Fruit fly (Drosophila melanogaster) whole organism, pupa: ENCODE data around the gene CenG1A.

ENCODE experiments used
- CG13204 ChIP-seq: fragments of 200-800 bp; sonication (Bioruptor generic); optimal IDR thresholded peaks from 2 replicates; lab custom pipeline; 2018; ENCODE audit warnings: missing biosample characterization, mild to moderate bottlenecking, missing genetic modification characterization, moderate library complexity
- CG15710 ChIP-seq: fragments of 200-800 bp; sonication (Bioruptor generic); optimal IDR thresholded peaks from 2 replicates; lab custom pipeline; 2018; ENCODE audit warnings: missing biosample characterization, mild to moderate bottlenecking, missing genetic modification characterization, moderate library complexity
- CG17806 ChIP-seq: fragments of 200-800 bp; sonication (Bioruptor generic); optimal IDR thresholded peaks from 2 replicates; lab custom pipeline; 2018; ENCODE audit warnings: missing biosample characterization, mild to moderate bottlenecking, missing genetic modification characterization, moderate library complexity
- CG8159 ChIP-seq: fragments of 200-800 bp; sonication (Bioruptor generic); optimal IDR thresholded peaks from 3 replicates; lab custom pipeline; 2018; ENCODE audit warnings: missing biosample characterization, mild to moderate bottlenecking, missing genetic modification characterization, moderate library complexity
- CG9948 ChIP-seq: fragments of 200-800 bp; sonication (Bioruptor generic); optimal IDR thresholded peaks from 2 replicates; lab custom pipeline; 2018; ENCODE audit warnings: missing biosample characterization, mild to moderate bottlenecking, missing genetic modification characterization, moderate library complexity
- EcR ChIP-seq: fragments of 200-800 bp; sonication (Bioruptor generic); optimal IDR thresholded peaks from 3 replicates; lab custom pipeline; 2019; ENCODE audit warnings: missing biosample characterization, missing genetic modification characterization, mild to moderate bottlenecking, moderate library complexity, missing genetic modification reagents
- Snoo ChIP-seq: fragments of 200-800 bp; sonication (Bioruptor generic); optimal IDR thresholded peaks from 3 replicates; lab custom pipeline; 2017; ENCODE audit warnings: missing biosample characterization, mild to moderate bottlenecking, missing genetic modification characterization, inconsistent platforms
- gl ChIP-seq: fragments of 200-800 bp; sonication (Bioruptor generic); optimal IDR thresholded peaks from 2 replicates; lab custom pipeline; 2018; ENCODE audit warnings: missing biosample characterization, mild to moderate bottlenecking, missing genetic modification characterization
- rn ChIP-seq: fragments of 200-800 bp; sonication (Bioruptor generic); IDR thresholded peaks from 2 replicates; pipeline ENCODE4 v1.3.6; 2022; ENCODE audit warnings: missing biosample characterization, missing genetic modification characterization

- TF ChIP-seq CG15710 (tag; lab: Kevin White, UChicago) (no peak), Snoo (tag; lab: Kevin White, UChicago) (no peak), CG9948 (tag; lab: Kevin White, UChicago) (no peak), EcR (GFP tag; lab: Kevin White, UChicago) (no peak), rn (GFP tag; lab: Robert Waterston, UW) (no peak), gl (no peak), CG17806 (tag; lab: Kevin White, UChicago) (no peak), CG8159 (tag; lab: Kevin White, UChicago) (no peak), CG13204 (GFP tag; lab: Kevin White, UChicago) (no peak)
These were observed 13.8 kb downstream of the CenG1A start, which contains the start of gene CG7968 for dm6 chr2L:13849125-13849524.
